Fruit fly (Drosophila melanogaster) whole organism, embryonic: ENCODE results near the gene IKKepsilon.

Experiments
- B-H2 ChIP-seq: fragments of 200-800 bp; sonication (Bioruptor generic); optimal IDR thresholded peaks from 2 replicates; lab custom pipeline; 2018; ENCODE audit warnings: missing biosample characterization, mild to moderate bottlenecking, missing genetic modification characterization
- Bgb ChIP-seq: fragments of 200-800 bp; sonication (Bioruptor generic); IDR thresholded peaks from 2 replicates; pipeline ENCODE4 v1.3.6; 2022; ENCODE audit warnings: missing biosample characterization, missing genetic modification characterization; ENCODE audit not compliant: partially characterized antibody
- CG10321 ChIP-seq: fragments of 200-800 bp; sonication (Bioruptor generic); IDR thresholded peaks from 2 replicates; pipeline ENCODE4 v1.3.6; 2022; ENCODE audit warnings: missing biosample characterization, missing genetic modification characterization
- CG11723 ChIP-seq: fragments of 200-800 bp; sonication (Bioruptor generic); optimal IDR thresholded peaks from 2 replicates; lab custom pipeline; 2017; ENCODE audit warnings: missing biosample characterization, mild to moderate bottlenecking, missing genetic modification characterization
- CG1233 ChIP-seq: fragments of 200-800 bp; sonication (Bioruptor generic); optimal IDR thresholded peaks from 4 replicates; lab custom pipeline; 2018; ENCODE audit warnings: missing biosample characterization, mild to moderate bottlenecking, missing genetic modification characterization
- CG12942 ChIP-seq: fragments of 200-800 bp; sonication (Bioruptor generic); optimal IDR thresholded peaks from 3 replicates; lab custom pipeline; 2016; ENCODE audit warnings: missing biosample characterization, missing genetic modification characterization
- CG16863 ChIP-seq: fragments of 200-800 bp; sonication (Bioruptor generic); optimal IDR thresholded peaks from 3 replicates; lab custom pipeline; 2016; ENCODE audit warnings: missing biosample characterization, missing genetic modification characterization
- CG17361 ChIP-seq: fragments of 200-800 bp; sonication (Bioruptor generic); IDR thresholded peaks from 3 replicates; pipeline ENCODE4 v1.3.6; 2022; ENCODE audit warnings: missing biosample characterization, missing genetic modification characterization
- CG18011 ChIP-seq: fragments of 200-800 bp; sonication (Bioruptor generic); optimal IDR thresholded peaks from 2 replicates; lab custom pipeline; 2017; ENCODE audit warnings: missing biosample characterization, missing genetic modification characterization, mild to moderate bottlenecking, moderate library complexity, missing genotype
- CG33213 ChIP-seq: fragments of 200-800 bp; sonication (Bioruptor generic); optimal IDR thresholded peaks from 3 replicates; lab custom pipeline; 2016; ENCODE audit warnings: missing biosample characterization, missing genetic modification characterization
- CG4820 ChIP-seq: fragments of 200-800 bp; sonication (Bioruptor generic); optimal IDR thresholded peaks from 3 replicates; lab custom pipeline; 2016; ENCODE audit warnings: missing biosample characterization, missing genetic modification characterization
- CG6175 ChIP-seq: fragments of 200-800 bp; sonication (Bioruptor generic); IDR thresholded peaks from 3 replicates; pipeline ENCODE4 v1.3.6; 2022; ENCODE audit warnings: missing biosample characterization, missing genetic modification characterization
- CG7987 ChIP-seq: fragments of 200-800 bp; sonication (Bioruptor generic); optimal IDR thresholded peaks from 2 replicates; lab custom pipeline; 2018; ENCODE audit warnings: missing biosample characterization, mild to moderate bottlenecking, missing genetic modification characterization, moderate library complexity
- CG8944 ChIP-seq: fragments of 200-800 bp; sonication (Bioruptor generic); optimal IDR thresholded peaks from 3 replicates; lab custom pipeline; 2016; ENCODE audit warnings: missing biosample characterization, missing genetic modification characterization
- CG9215 ChIP-seq: fragments of 200-800 bp; sonication (Bioruptor generic); IDR thresholded peaks from 2 replicates; pipeline ENCODE4 v1.3.6; 2022; ENCODE audit warnings: missing biosample characterization, missing genetic modification characterization
- CG9876 ChIP-seq: fragments of 200-800 bp; sonication (Bioruptor generic); optimal IDR thresholded peaks from 2 replicates; lab custom pipeline; 2016; ENCODE audit warnings: missing biosample characterization, missing genetic modification characterization
- CHES-1-like ChIP-seq: fragments of 200-800 bp; sonication (Bioruptor generic); optimal IDR thresholded peaks from 2 replicates; lab custom pipeline; 2016; ENCODE audit warnings: missing biosample characterization, missing genetic modification characterization
- CoRest ChIP-seq: fragments of 200-800 bp; sonication (Bioruptor generic); optimal IDR thresholded peaks from 3 replicates; lab custom pipeline; 2018; ENCODE audit warnings: missing biosample characterization, mild to moderate bottlenecking, missing genetic modification characterization, moderate library complexity
- D ChIP-seq, 2 experiments: fragments of 200-800 bp in 1 of 2; fragments of >200 bp in 1 of 2; sonication (Bioruptor generic) in 1 of 2; optimal IDR thresholded peaks; 2 replicates in 1 of 2; 3 replicates in 1 of 2; lab custom pipeline; 2017; ENCODE audit warnings: mild to moderate bottlenecking in 1 of 2, missing biosample characterization in 1 of 2, missing genetic modification characterization in 1 of 2, missing genetic modification reagents in 1 of 2
- Dip3 ChIP-seq: fragments of 200-800 bp; sonication (Bioruptor generic); optimal IDR thresholded peaks from 3 replicates; lab custom pipeline; 2016; ENCODE audit warnings: missing biosample characterization, missing genetic modification characterization
- Fer1 ChIP-seq: fragments of 200-800 bp; sonication (Bioruptor generic); optimal IDR thresholded peaks from 2 replicates; lab custom pipeline; 2017; ENCODE audit warnings: missing biosample characterization, mild to moderate bottlenecking, missing genetic modification characterization
- Hmr ChIP-seq: fragments of 200-800 bp; sonication (Bioruptor generic); optimal IDR thresholded peaks from 3 replicates; lab custom pipeline; 2017; ENCODE audit warnings: mild to moderate bottlenecking, missing biosample characterization, missing genetic modification reagents, missing genetic modification characterization
- Hsf ChIP-seq: fragments of 200-800 bp; sonication (Bioruptor generic); optimal IDR thresholded peaks from 3 replicates; lab custom pipeline; 2016; ENCODE audit warnings: missing biosample characterization, missing genetic modification characterization
- MTF-1 ChIP-seq: fragments of 200-800 bp; sonication (Bioruptor generic); optimal IDR thresholded peaks from 2 replicates; lab custom pipeline; 2018; ENCODE audit warnings: missing biosample characterization, mild to moderate bottlenecking, missing genetic modification characterization, borderline replicate concordance
- Scr ChIP-seq: fragments of 200-800 bp; sonication (Bioruptor generic); IDR thresholded peaks from 2 replicates; pipeline ENCODE4 v1.3.6; 2022; ENCODE audit warnings: missing biosample characterization, missing genetic modification characterization; ENCODE audit not compliant: partially characterized antibody
- Six4 ChIP-seq: fragments of 200-800 bp; sonication (Bioruptor generic); optimal IDR thresholded peaks from 2 replicates; lab custom pipeline; 2016; ENCODE audit warnings: missing biosample characterization, missing genetic modification characterization
- az2 ChIP-seq: fragments of 200-800 bp; sonication (Bioruptor generic); optimal IDR thresholded peaks from 3 replicates; lab custom pipeline; 2016; ENCODE audit warnings: missing biosample characterization, missing genetic modification characterization
- bowl ChIP-seq: fragments of 200-800 bp; sonication (Bioruptor generic); IDR thresholded peaks from 2 replicates; pipeline ENCODE4 v1.3.6; 2022; ENCODE audit warnings: missing biosample characterization, missing genetic modification characterization
- bsh ChIP-seq, 2 experiments: fragments of 200-800 bp; sonication (Bioruptor generic); optimal IDR thresholded peaks; 2 replicates each; lab custom pipeline; 2017 to 2018; ENCODE audit warnings: mild to moderate bottlenecking in 2 of 2, missing biosample characterization in 2 of 2, missing genetic modification characterization in 2 of 2, moderate library complexity in 1 of 2
- cg ChIP-seq: fragments of 200-800 bp; sonication (Bioruptor generic); optimal IDR thresholded peaks from 3 replicates; lab custom pipeline; 2019; ENCODE audit warnings: missing biosample characterization, mild to moderate bottlenecking, missing genetic modification characterization, moderate library complexity
- croc ChIP-seq: fragments of 200-800 bp; sonication (Bioruptor generic); conservative IDR thresholded peaks from 3 replicates; pipeline ENCODE4 v1.3.6; 2022; ENCODE audit warnings: missing biosample characterization, missing genetic modification characterization
- exex ChIP-seq: fragments of 200-800 bp; sonication (Bioruptor generic); optimal IDR thresholded peaks from 4 replicates; lab custom pipeline; 2018; ENCODE audit warnings: missing biosample characterization, mild to moderate bottlenecking, missing genetic modification characterization, moderate library complexity
- ham ChIP-seq: fragments of 200-800 bp; sonication (Bioruptor generic); IDR thresholded peaks from 2 replicates; pipeline ENCODE4 v1.3.6; 2022; ENCODE audit warnings: missing biosample characterization, missing genetic modification characterization
- jigr1 ChIP-seq: fragments of 200-800 bp; sonication (Bioruptor generic); IDR thresholded peaks from 3 replicates; pipeline ENCODE4 v1.3.6; 2022; ENCODE audit warnings: missing biosample characterization, missing genetic modification characterization
- knrl ChIP-seq: fragments of 200-800 bp; sonication (Bioruptor generic); IDR thresholded peaks from 3 replicates; pipeline ENCODE4 v1.3.6; 2022; ENCODE audit warnings: missing biosample characterization, missing genetic modification characterization; ENCODE audit not compliant: partially characterized antibody
- slou ChIP-seq: fragments of 200-800 bp; sonication (Bioruptor generic); optimal IDR thresholded peaks from 3 replicates; lab custom pipeline; 2016; ENCODE audit warnings: missing biosample characterization, missing genetic modification characterization
- so ChIP-seq: fragments of 200-800 bp; sonication (Bioruptor generic); IDR thresholded peaks from 3 replicates; pipeline ENCODE4 v1.3.6; 2022; ENCODE audit warnings: missing biosample characterization, missing genetic modification characterization
- stwl ChIP-seq: fragments of 200-800 bp; sonication (Bioruptor generic); optimal IDR thresholded peaks from 3 replicates; lab custom pipeline; 2018; ENCODE audit warnings: missing biosample characterization, mild to moderate bottlenecking, missing genetic modification characterization, moderate library complexity
- tap ChIP-seq: fragments of 200-800 bp; optimal IDR thresholded peaks from 3 replicates; lab custom pipeline; 2019; ENCODE audit warnings: missing biosample characterization, mild to moderate bottlenecking, missing genetic modification characterization, moderate library complexity
- tin ChIP-seq: fragments of 200-800 bp; sonication (Bioruptor generic); optimal IDR thresholded peaks from 3 replicates; lab custom pipeline; 2016; ENCODE audit warnings: missing biosample characterization, missing genetic modification characterization
- tna ChIP-seq: fragments of 200-800 bp; sonication (Bioruptor generic); IDR thresholded peaks from 2 replicates; pipeline ENCODE4 v1.3.6; 2022; ENCODE audit warnings: missing biosample characterization, missing genetic modification characterization; ENCODE audit not compliant: partially characterized antibody

IKKepsilon gene

DNA sequence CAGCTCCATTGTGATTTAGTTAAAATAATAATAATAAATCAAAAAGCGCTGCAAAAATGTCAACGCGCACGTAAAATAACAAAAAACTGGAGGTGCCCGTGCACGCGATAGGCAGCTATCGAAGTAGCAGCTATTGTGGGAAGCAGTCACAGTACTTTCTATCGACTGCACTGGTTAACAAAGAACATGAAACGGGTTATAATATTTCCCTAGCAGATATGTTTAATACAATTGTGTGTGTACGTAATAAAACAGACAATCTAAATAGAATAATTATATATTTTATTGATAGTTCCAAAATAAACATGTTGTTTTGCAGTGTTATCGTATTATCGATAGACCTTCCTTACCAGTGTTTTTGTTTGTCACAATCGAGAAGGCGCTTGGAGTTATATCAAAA, at the start of gene IKKepsilon, which contains the start of gene CG31678 (continued):
- TF ChIP-seq cg (GFP tag; lab: Kevin White, UChicago) (no peak), knrl (peak; percentile 91), CG4820 (GFP tag; lab: Kevin White, UChicago) (no peak), B-H2 (GFP tag; lab: Kevin White, UChicago) (no peak), az2 (GFP tag; lab: Kevin White, UChicago) (peak; percentile 33), bowl (GFP tag; lab: Robert Waterston, UW) (no peak), CG16863 (no peak), CG33213 (no peak), so (GFP tag; lab: Robert Waterston, UW) (no peak), CG18011 (no peak), Fer1 (GFP tag; lab: Kevin White, UChicago) (peak; percentile 43), tap (no peak), CoRest (tag; lab: Kevin White, UChicago) (peak; percentile 53), CG6175 (GFP tag; lab: Robert Waterston, UW) (no peak), Six4 (GFP tag; lab: Kevin White, UChicago) (no peak), bsh (GFP tag; optimal IDR thresholded peaks at IDR 0.05; lab: Kevin White, UChicago) (peak in 1 of 2 experiments; percentile 25), CG17361 (no peak; the same call in 2 of the 3 replicates), CG12942 (GFP tag; lab: Kevin White, UChicago) (no peak), MTF-1 (GFP tag; lab: Kevin White, UChicago) (no peak), CG10321 (GFP tag; lab: Robert Waterston, UW) (no peak), tna (GFP tag; lab: Robert Waterston, UW) (peak; percentile 94), croc (GFP tag; lab: Robert Waterston, UW) (no peak), CG7987 (GFP tag; lab: Kevin White, UChicago) (no peak), Bgb (GFP tag; lab: Robert Waterston, UW) (peak; percentile 94), tin (GFP tag; lab: Kevin White, UChicago) (peak; percentile 9), CG8944 (no peak), ham (GFP tag; lab: Robert Waterston, UW) (no peak), exex (no peak), D (optimal IDR thresholded peaks at IDR 0.05; lab: Kevin White, UChicago) (no peak), D (GFP tag; optimal IDR thresholded peaks at IDR 0.05; lab: Kevin White, UChicago) (no peak), CG9876 (GFP tag; lab: Kevin White, UChicago) (no peak)

DNA sequence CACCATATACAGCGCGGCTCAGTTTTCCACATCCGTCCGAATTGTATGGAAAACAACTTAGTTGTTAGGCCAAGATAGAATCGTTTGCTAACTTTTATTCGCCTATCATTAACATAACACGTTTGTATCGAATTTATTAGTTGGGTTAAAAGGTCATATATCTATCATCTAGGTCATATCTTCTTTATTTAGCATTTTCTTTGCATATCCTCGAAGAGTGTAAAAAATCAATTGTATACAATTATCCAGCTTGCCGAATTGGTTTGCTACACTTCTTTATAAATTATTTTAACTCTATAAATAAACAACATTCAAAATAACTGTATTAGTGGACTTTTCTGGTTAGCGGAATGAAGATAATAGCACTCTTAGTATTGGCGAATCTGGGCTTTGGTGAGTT, 41.6 kb upstream of the IKKepsilon start, which contains the start of gene CG17472:
CG17472 (plus strand) TSS at position 301 of the 400 bp plus-strand sequence.
- TF ChIP-seq CG7987 (GFP tag; lab: Kevin White, UChicago) (no peak), CG6175 (GFP tag; lab: Robert Waterston, UW) (no peak), CG11723 (no peak), CG1233 (GFP tag; lab: Kevin White, UChicago) (no peak), CHES-1-like (GFP tag; lab: Kevin White, UChicago) (no peak), CG9215 (GFP tag; lab: Robert Waterston, UW) (no peak), Scr (GFP tag; lab: Robert Waterston, UW) (no peak), Hsf (GFP tag; lab: Kevin White, UChicago) (no peak), Dip3 (GFP tag; lab: Kevin White, UChicago) (no peak), Hmr (no peak), jigr1 (GFP tag; lab: Robert Waterston, UW) (no peak), slou (GFP tag; lab: Kevin White, UChicago) (no peak), stwl (no peak)
